Worm (Caenorhabditis elegans): Measurements from ENCODE around the gene cutl-26.

Gene cutl-26

ce11 chrIV:654526-655440 is 52.8 kb downstream of the cutl-26 start, which contains the start of the genes rpl-15 and K11H12.8 (continued):
- TF ChIP-seq fos-1 (tag; optimal IDR thresholded peaks at IDR 0.05): peak; percentile 98
- peak; percentile 83 for TF ChIP-seq unc-62 (GFP tag; optimal IDR thresholded peaks at IDR 0.05)
- peak; percentile 98 for TF ChIP-seq lin-39 (tag; optimal IDR thresholded peaks at IDR 0.05)
- peak; percentile 83 to 100 for TF ChIP-seq mdl-1 (tag; optimal IDR thresholded peaks at IDR 0.05)
- TF ChIP-seq nhr-71 (tag; optimal IDR thresholded peaks at IDR 0.05): peak; percentile 100
- TF ChIP-seq efl-1 (optimal IDR thresholded peaks at IDR 0.05): peak; percentile 97 to 98
- TF ChIP-seq efl-1 (GFP tag; optimal IDR thresholded peaks at IDR 0.05 in 1 of 2): peak; percentile 89 to 99
- TF ChIP-seq zag-1 (tag; optimal IDR thresholded peaks at IDR 0.05): peak; percentile 97
- peak; percentile 96 for TF ChIP-seq unc-98 (GFP tag; IDR thresholded peaks at IDR 0.05)
- peak; percentile 100 for TF ChIP-seq lin-13 (GFP tag; optimal IDR thresholded peaks at IDR 0.05)
- TF ChIP-seq pax-3 (tag; optimal IDR thresholded peaks at IDR 0.05): peak; percentile 100
- TF ChIP-seq efl-3 (GFP tag; optimal IDR thresholded peaks at IDR 0.05): peak; percentile 86
- peak; percentile 33 for TF ChIP-seq nhr-28 (tag; optimal IDR thresholded peaks at IDR 0.05)
- TF ChIP-seq ztf-4 (tag; optimal IDR thresholded peaks at IDR 0.05): peak; percentile 100
- TF ChIP-seq F16B12.6 (tag; optimal IDR thresholded peaks at IDR 0.05): peak; percentile 78
- peak; percentile 100 for TF ChIP-seq nhr-20 (tag; optimal IDR thresholded peaks at IDR 0.05)
- TF ChIP-seq nhr-84 (tag; optimal IDR thresholded peaks at IDR 0.05): peak; percentile 84
- peak; percentile 98 for TF ChIP-seq mef-2 (tag; optimal IDR thresholded peaks at IDR 0.05)
- TF ChIP-seq lin-15B (tag; optimal IDR thresholded peaks at IDR 0.05): peak; percentile 98
- TF ChIP-seq elt-2 (tag; optimal IDR thresholded peaks at IDR 0.05): peak; percentile 97
- peak; percentile 99 for TF ChIP-seq vab-15 (tag; optimal IDR thresholded peaks at IDR 0.05)
- TF ChIP-seq ces-1 (GFP tag; optimal IDR thresholded peaks at IDR 0.05): peak; percentile 82
- no peak for TF ChIP-seq hlh-17 (GFP tag; optimal IDR thresholded peaks at IDR 0.05; ENCODE audit: borderline replicate concordance)
- TF ChIP-seq nhr-12 (tag; optimal IDR thresholded peaks at IDR 0.05): peak; percentile 59
- peak; percentile 100 for TF ChIP-seq snu-23 (GFP tag; optimal IDR thresholded peaks at IDR 0.05)
- TF ChIP-seq fkh-8 (tag; optimal IDR thresholded peaks at IDR 0.05): peak; percentile 100
- TF ChIP-seq pqm-1 (tag; optimal IDR thresholded peaks at IDR 0.05): peak; percentile 89
- TF ChIP-seq lin-14 (GFP tag; optimal IDR thresholded peaks at IDR 0.05): peak; percentile 100
- TF ChIP-seq mep-1 (tag; optimal IDR thresholded peaks at IDR 0.05): peak; percentile 100
- peak; percentile 90; the same call in 1 of the 2 replicates for TF ChIP-seq ets-5 (GFP tag; IDR thresholded peaks at IDR 0.05)
- peak; percentile 100 for TF ChIP-seq rnt-1 (tag; optimal IDR thresholded peaks at IDR 0.05)
- peak; percentile 100 for TF ChIP-seq nhr-19 (GFP tag; conservative IDR thresholded peaks at IDR 0.05)
- peak; percentile 100 for TF ChIP-seq egl-13 (tag; optimal IDR thresholded peaks at IDR 0.05)
- no peak for TF ChIP-seq unc-30 (tag; optimal IDR thresholded peaks at IDR 0.05)
- TF ChIP-seq dpl-1 (GFP tag; optimal IDR thresholded peaks at IDR 0.05): peak; percentile 93 to 95 (median 94)

- TF ChIP-seq ztf-11 (tag; optimal IDR thresholded peaks at IDR 0.05): no peak
- no peak for TF ChIP-seq zip-4 (GFP tag; optimal IDR thresholded peaks at IDR 0.05)
- TF ChIP-seq unc-86 (tag; optimal IDR thresholded peaks at IDR 0.05): no peak
- TF ChIP-seq efl-1 (optimal IDR thresholded peaks at IDR 0.05): no peak
- TF ChIP-seq efl-1 (GFP tag; optimal IDR thresholded peaks at IDR 0.05 in 1 of 2): peak in 1 of 2 experiments; percentile 63
- TF ChIP-seq lsy-2 (tag; optimal IDR thresholded peaks at IDR 0.05): peak in 1 of 2 experiments; percentile 46
- TF ChIP-seq nhr-85 (tag): peak; percentile 37
- no peak for TF ChIP-seq nhr-84 (tag; optimal IDR thresholded peaks at IDR 0.05)
These were observed 54.2 kb downstream of the cutl-26 start, which contains the start of gene K11H12.1 for ce11 chrIV:653138-653848. K11H12.1 (minus strand) TSS chrIV:653421.

Data from whole organism, L1 larva.